Fruit fly (Drosophila melanogaster) whole organism, embryonic: ENCODE data around the gene CG6168.

Experiments
- Ada2b ChIP-seq: fragments of 200-800 bp; sonication (Bioruptor generic); IDR thresholded peaks from 2 replicates; pipeline ENCODE4 v1.3.6; 2022; ENCODE audit warnings: missing biosample characterization, missing genetic modification characterization
- CG10979 ChIP-seq: fragments of 200-800 bp; sonication (Bioruptor generic); optimal IDR thresholded peaks from 2 replicates; lab custom pipeline; 2018; ENCODE audit warnings: missing biosample characterization, mild to moderate bottlenecking, missing genetic modification characterization, moderate library complexity
- CG1233 ChIP-seq: fragments of 200-800 bp; sonication (Bioruptor generic); optimal IDR thresholded peaks from 4 replicates; lab custom pipeline; 2018; ENCODE audit warnings: missing biosample characterization, mild to moderate bottlenecking, missing genetic modification characterization
- CG18619 ChIP-seq: fragments of 200-800 bp; sonication (Bioruptor generic); optimal IDR thresholded peaks from 3 replicates; lab custom pipeline; 2017; ENCODE audit warnings: missing biosample characterization, mild to moderate bottlenecking, missing genetic modification characterization
- CG32772 ChIP-seq: fragments of 200-800 bp; sonication (Bioruptor generic); IDR thresholded peaks from 2 replicates; pipeline ENCODE4 v1.3.6; 2022; ENCODE audit warnings: missing biosample characterization, missing genetic modification characterization
- CG3838 ChIP-seq: fragments of 200-800 bp; sonication (Bioruptor generic); optimal IDR thresholded peaks from 3 replicates; lab custom pipeline; 2016; ENCODE audit warnings: missing biosample characterization, missing genetic modification characterization
- CG4404 ChIP-seq: fragments of 200-800 bp; sonication (Bioruptor generic); IDR thresholded peaks from 2 replicates; pipeline ENCODE4 v1.3.6; 2022; ENCODE audit warnings: missing biosample characterization, missing genetic modification characterization
- CG4730 ChIP-seq: fragments of 200-800 bp; sonication (Bioruptor generic); IDR thresholded peaks from 2 replicates; pipeline ENCODE4 v1.3.6; 2022; ENCODE audit warnings: missing biosample characterization, missing genetic modification characterization
- CG6813 ChIP-seq: fragments of 200-800 bp; sonication (Bioruptor generic); optimal IDR thresholded peaks from 2 replicates; lab custom pipeline; 2017; ENCODE audit warnings: missing biosample characterization, missing genetic modification characterization, mild to moderate bottlenecking, moderate library complexity, missing genetic modification reagents
- CG7372 ChIP-seq: fragments of 200-800 bp; sonication (Bioruptor generic); IDR thresholded peaks from 2 replicates; pipeline ENCODE4 v1.3.6; 2022; ENCODE audit warnings: missing biosample characterization, missing genetic modification characterization
- CG7556 ChIP-seq: fragments of 200-800 bp; sonication (Bioruptor generic); optimal IDR thresholded peaks from 2 replicates; lab custom pipeline; 2017; ENCODE audit warnings: missing biosample characterization, mild to moderate bottlenecking, missing genetic modification characterization
- D19A ChIP-seq: fragments of 200-800 bp; optimal IDR thresholded peaks from 3 replicates; lab custom pipeline; 2019; ENCODE audit warnings: missing biosample characterization, mild to moderate bottlenecking, missing genetic modification characterization, moderate library complexity
- Dip2 ChIP-seq: fragments of 200-800 bp; sonication (Bioruptor generic); IDR thresholded peaks from 2 replicates; pipeline ENCODE4 v1.3.6; 2022; ENCODE audit warnings: missing biosample characterization, missing genetic modification characterization
- Doc3 ChIP-seq: fragments of 200-800 bp; sonication (Bioruptor generic); IDR thresholded peaks from 3 replicates; pipeline ENCODE4 v1.3.6; 2022; ENCODE audit warnings: missing biosample characterization, missing genetic modification characterization; ENCODE audit not compliant: partially characterized antibody
- H15 ChIP-seq: fragments of 200-800 bp; sonication (Bioruptor generic); IDR thresholded peaks from 3 replicates; pipeline ENCODE4 v1.3.6; 2022; ENCODE audit warnings: missing biosample characterization, missing genetic modification characterization
- HLH54F ChIP-seq: fragments of 200-800 bp; sonication (Bioruptor generic); optimal IDR thresholded peaks from 3 replicates; lab custom pipeline; 2016; ENCODE audit warnings: missing biosample characterization, missing genetic modification characterization
- Hr51 ChIP-seq, 2 experiments: fragments of 200-800 bp; sonication (Bioruptor generic); optimal IDR thresholded peaks; 2 replicates in 1 of 2; 3 replicates in 1 of 2; lab custom pipeline; 2016 to 2018; ENCODE audit warnings: missing biosample characterization in 2 of 2, missing genetic modification characterization in 2 of 2, mild to moderate bottlenecking in 1 of 2, moderate library complexity in 1 of 2
- Hr78 ChIP-seq, 2 experiments: fragments of 200-800 bp in 1 of 2; fragments of >200 bp in 1 of 2; sonication (Bioruptor generic) in 1 of 2; optimal IDR thresholded peaks; 2 replicates each; lab custom pipeline; 2017 to 2019; ENCODE audit warnings: missing biosample characterization in 2 of 2, missing genetic modification characterization in 2 of 2, mild to moderate bottlenecking in 1 of 2, moderate library complexity in 1 of 2
- Mes4 ChIP-seq: fragments of 200-800 bp; sonication (Bioruptor generic); optimal IDR thresholded peaks from 2 replicates; lab custom pipeline; 2016; ENCODE audit warnings: missing biosample characterization, missing genetic modification characterization
- Pdp1 ChIP-seq, 2 experiments: fragments of 200-800 bp; sonication (Bioruptor generic); optimal IDR thresholded peaks; 3 replicates each; lab custom pipeline; 2016; ENCODE audit warnings: missing biosample characterization in 2 of 2, missing genetic modification characterization in 2 of 2, mild to moderate bottlenecking in 1 of 2, moderate library complexity in 1 of 2
- Poxn ChIP-seq: fragments of 200-800 bp; sonication (Bioruptor generic); IDR thresholded peaks from 2 replicates; pipeline ENCODE4 v1.3.6; 2022; ENCODE audit warnings: missing biosample characterization, missing genetic modification characterization
- Scr ChIP-seq: fragments of 200-800 bp; sonication (Bioruptor generic); IDR thresholded peaks from 2 replicates; pipeline ENCODE4 v1.3.6; 2022; ENCODE audit warnings: missing biosample characterization, missing genetic modification characterization; ENCODE audit not compliant: partially characterized antibody
- amos ChIP-seq: fragments of 200-800 bp; sonication (Bioruptor generic); IDR thresholded peaks from 2 replicates; pipeline ENCODE4 v1.3.6; 2022; ENCODE audit warnings: missing biosample characterization, missing genetic modification characterization; ENCODE audit not compliant: partially characterized antibody
- ara ChIP-seq: fragments of 200-800 bp; sonication (Bioruptor generic); IDR thresholded peaks from 2 replicates; pipeline ENCODE4 v1.3.6; 2022; ENCODE audit warnings: missing biosample characterization, missing genetic modification characterization
- bsh ChIP-seq, 2 experiments: fragments of 200-800 bp; sonication (Bioruptor generic); optimal IDR thresholded peaks; 2 replicates each; lab custom pipeline; 2017 to 2018; ENCODE audit warnings: mild to moderate bottlenecking in 2 of 2, missing biosample characterization in 2 of 2, missing genetic modification characterization in 2 of 2, moderate library complexity in 1 of 2
- cato ChIP-seq: fragments of 200-800 bp; sonication (Bioruptor generic); optimal IDR thresholded peaks from 2 replicates; lab custom pipeline; 2016; ENCODE audit warnings: missing biosample characterization, missing genetic modification characterization, borderline replicate concordance
- dysf ChIP-seq: fragments of 200-800 bp; sonication (Bioruptor generic); IDR thresholded peaks from 3 replicates; pipeline ENCODE4 v1.3.6; 2022; ENCODE audit warnings: missing biosample characterization, missing genetic modification characterization
- en ChIP-seq: fragments of 200-800 bp; sonication (Bioruptor generic); optimal IDR thresholded peaks from 2 replicates; lab custom pipeline; 2016; ENCODE audit warnings: missing biosample characterization, missing genetic modification characterization
- esg ChIP-seq: fragments of 200-800 bp; sonication (Bioruptor generic); conservative IDR thresholded peaks from 2 replicates; pipeline ENCODE4 v1.3.6; 2022; ENCODE audit warnings: missing biosample characterization, missing genetic modification characterization
- gce ChIP-seq: fragments of 200-800 bp; sonication (Bioruptor generic); IDR thresholded peaks from 3 replicates; pipeline ENCODE4 v1.3.6; 2022; ENCODE audit warnings: missing biosample characterization, missing genetic modification characterization
- gro ChIP-seq: fragments of 200-800 bp; sonication (Bioruptor generic); optimal IDR thresholded peaks from 2 replicates; lab custom pipeline; 2016; ENCODE audit warnings: missing biosample characterization, missing genetic modification characterization
- hkb ChIP-seq, 2 experiments: fragments of 200-800 bp in 1 of 2; fragments of >200 bp in 1 of 2; sonication (Bioruptor generic) in 1 of 2; IDR thresholded peaks in 1 of 2; optimal IDR thresholded peaks in 1 of 2; 2 replicates each; pipeline versions ENCODE4 v1.3.6 to Lab custom; 2017 to 2022; ENCODE audit warnings: missing biosample characterization in 1 of 2, missing genetic modification characterization in 1 of 2
- kah ChIP-seq: fragments of 200-800 bp; sonication (Bioruptor generic); optimal IDR thresholded peaks from 2 replicates; lab custom pipeline; 2018; ENCODE audit warnings: missing biosample characterization, mild to moderate bottlenecking, missing genetic modification characterization
- klu ChIP-seq: fragments of 200-800 bp; sonication (Bioruptor generic); IDR thresholded peaks from 2 replicates; pipeline ENCODE4 v1.3.6; 2022; ENCODE audit warnings: missing biosample characterization, missing genetic modification characterization
- knrl ChIP-seq: fragments of 200-800 bp; sonication (Bioruptor generic); IDR thresholded peaks from 3 replicates; pipeline ENCODE4 v1.3.6; 2022; ENCODE audit warnings: missing biosample characterization, missing genetic modification characterization; ENCODE audit not compliant: partially characterized antibody
- lilli ChIP-seq: fragments of 200-800 bp; sonication (Bioruptor generic); optimal IDR thresholded peaks from 3 replicates; lab custom pipeline; 2016; ENCODE audit warnings: missing biosample characterization, missing genetic modification characterization
- luna ChIP-seq: fragments of 200-800 bp; sonication (Bioruptor generic); optimal IDR thresholded peaks from 2 replicates; lab custom pipeline; 2016; ENCODE audit warnings: missing biosample characterization, missing genetic modification characterization
- oc ChIP-seq: fragments of 200-800 bp; sonication (Bioruptor generic); optimal IDR thresholded peaks from 2 replicates; lab custom pipeline; 2018; ENCODE audit warnings: missing biosample characterization, mild to moderate bottlenecking, missing genetic modification characterization, moderate library complexity
- pan ChIP-seq, 4 experiments: fragments of >200 bp in 3 of 4; fragments of 200-800 bp in 1 of 4; sonication (Bioruptor generic) in 1 of 4; optimal IDR thresholded peaks in 3 of 4; IDR thresholded peaks in 1 of 4; 2 replicates each; pipeline versions ENCODE4 v1.3.6 to Lab custom; 2017 to 2022; ENCODE audit warnings: missing biosample characterization in 2 of 4, missing genetic modification characterization in 2 of 4, mixed read lengths in 1 of 4
- prd ChIP-seq, 3 experiments: fragments of >200 bp in 2 of 3; fragments of 200-800 bp in 1 of 3; sonication (Bioruptor generic) in 1 of 3; optimal IDR thresholded peaks in 2 of 3; IDR thresholded peaks in 1 of 3; 2 replicates in 2 of 3; 3 replicates in 1 of 3; pipeline versions ENCODE4 v1.3.6 to Lab custom; 2017 to 2022; ENCODE audit warnings: missing biosample characterization in 1 of 3, missing genetic modification characterization in 1 of 3
- seq ChIP-seq: fragments of 200-800 bp; sonication (Bioruptor generic); IDR thresholded peaks from 2 replicates; pipeline ENCODE4 v1.3.6; 2022; ENCODE audit warnings: missing biosample characterization, missing genetic modification characterization
- shn ChIP-seq: fragments of 200-800 bp; sonication (Bioruptor generic); optimal IDR thresholded peaks from 3 replicates; lab custom pipeline; 2016; ENCODE audit warnings: missing biosample characterization, missing genetic modification characterization
- sr ChIP-seq: fragments of 200-800 bp; sonication (Bioruptor generic); IDR thresholded peaks from 3 replicates; pipeline ENCODE4 v1.3.6; 2022; ENCODE audit warnings: missing biosample characterization, missing genetic modification characterization
- stc ChIP-seq: fragments of 200-800 bp; sonication (Bioruptor generic); IDR thresholded peaks from 2 replicates; pipeline ENCODE4 v1.3.6; 2022; ENCODE audit warnings: missing biosample characterization, missing genetic modification characterization
- tx ChIP-seq: fragments of 200-800 bp; sonication (Bioruptor generic); optimal IDR thresholded peaks from 2 replicates; lab custom pipeline; 2016; ENCODE audit warnings: missing biosample characterization, missing genetic modification characterization
- z ChIP-seq: fragments of 200-800 bp; sonication (Bioruptor generic); IDR thresholded peaks from 3 replicates; pipeline ENCODE4 v1.3.6; 2022; ENCODE audit warnings: missing biosample characterization, missing genetic modification characterization

The CG6168 gene

dm6 chr3L:11348971-11349907, 27.7 kb upstream of the CG6168 start (continued):
- TF ChIP-seq hkb (optimal IDR thresholded peaks at IDR 0.05; lab: Kevin White, UChicago) (no peak), hkb (GFP tag; IDR thresholded peaks at IDR 0.05; lab: Robert Waterston, UW) (peak; percentile 96), Ada2b (GFP tag; lab: Robert Waterston, UW) (peak; percentile 74), kah (GFP tag; lab: Kevin White, UChicago) (peak; percentile 68), HLH54F (GFP tag; lab: Kevin White, UChicago) (no peak), lilli (peak; percentile 51), Pdp1 (GFP tag; optimal IDR thresholded peaks at IDR 0.05; lab: Kevin White, UChicago) (no peak), cato (no peak), CG4404 (peak; percentile 72), Dip2 (GFP tag; lab: Robert Waterston, UW) (0 out of 2 replicates have a peak, but pooled peaks have one; percentile 31), z (GFP tag; lab: Robert Waterston, UW) (no peak), prd (optimal IDR thresholded peaks at IDR 0.05; lab: Kevin White, UChicago) (no peak), prd (GFP tag; IDR thresholded peaks at IDR 0.05; lab: Robert Waterston, UW) (peak; percentile 87), CG1233 (GFP tag; lab: Kevin White, UChicago) (peak; percentile 77), Doc3 (no peak), pan (optimal IDR thresholded peaks at IDR 0.05; lab: Kevin White, UChicago) (no peak), pan (GFP tag; optimal IDR thresholded peaks at IDR 0.05 in 1 of 2, IDR thresholded peaks at IDR 0.05 in 1 of 2) (peak in 1 of 2 experiments; percentile 94), dysf (peak; percentile 95), CG3838 (no peak), CG4730 (GFP tag; lab: Robert Waterston, UW) (peak; percentile 82), bsh (GFP tag; optimal IDR thresholded peaks at IDR 0.05; lab: Kevin White, UChicago) (peak; percentile 88 to 89), esg (GFP tag; lab: Robert Waterston, UW) (peak; percentile 92), CG6813 (GFP tag; lab: Kevin White, UChicago) (peak; percentile 83), tx (GFP tag; lab: Kevin White, UChicago) (no peak), seq (GFP tag; lab: Robert Waterston, UW) (peak; percentile 96), oc (peak; percentile 94), CG7556 (GFP tag; lab: Kevin White, UChicago) (peak; percentile 93), knrl (GFP tag; lab: Robert Waterston, UW) (0 out of 3 replicates have a peak, but pooled peaks have one; percentile 13), gro (GFP tag; lab: Kevin White, UChicago) (peak; percentile 80), gce (GFP tag; lab: Robert Waterston, UW) (peak; percentile 70; the same call in 1 of the 3 replicates), D19A (tag; lab: Kevin White, UChicago) (peak; percentile 74), CG7372 (peak; percentile 84), Mes4 (GFP tag; lab: Kevin White, UChicago) (no peak), Poxn (GFP tag; lab: Robert Waterston, UW) (0 out of 2 replicates have a peak, but pooled peaks have one; percentile 62), CG10979 (peak; percentile 80), ara (GFP tag; lab: Robert Waterston, UW) (peak; percentile 89), en (GFP tag; lab: Kevin White, UChicago) (no peak), klu (peak; percentile 86), H15 (GFP tag; lab: Robert Waterston, UW) (peak; percentile 89), Scr (no peak; the same call in none of the 2 replicates), shn (GFP tag; lab: Kevin White, UChicago) (no peak), luna (GFP tag; lab: Kevin White, UChicago) (no peak), CG18619 (peak; percentile 90), Hr78 (GFP tag; optimal IDR thresholded peaks at IDR 0.05; lab: Kevin White, UChicago) (peak in 1 of 2 experiments; percentile 64), sr (GFP tag; lab: Robert Waterston, UW) (peak; percentile 93), amos (GFP tag; lab: Robert Waterston, UW) (no peak; the same call in 1 of the 2 replicates), CG32772 (GFP tag; lab: Robert Waterston, UW) (peak; percentile 77), Hr51 (GFP tag; optimal IDR thresholded peaks at IDR 0.05; lab: Kevin White, UChicago) (peak in 1 of 2 experiments; percentile 97), stc (GFP tag; lab: Robert Waterston, UW) (peak; percentile 94)
